Fruit fly (Drosophila melanogaster) whole organism, embryonic: ENCODE measurements around the gene wg.
A peak's percentile ranks its signal among the peaks of the same experiment; 100 is the strongest.

Experiments used
- Aef1 ChIP-seq: fragments of 200-800 bp; sonication (Bioruptor generic); IDR thresholded peaks from 3 replicates; pipeline ENCODE4 v1.3.6; 2022; ENCODE audit warnings: missing biosample characterization, missing genetic modification characterization
- Asciz ChIP-seq: fragments of 200-800 bp; sonication (Bioruptor generic); optimal IDR thresholded peaks from 2 replicates; lab custom pipeline; 2017; ENCODE audit warnings: missing biosample characterization, mild to moderate bottlenecking, missing genetic modification characterization, missing genetic modification reagents
- BEAF-32 ChIP-seq: fragments of 200-800 bp; sonication (Bioruptor generic); optimal IDR thresholded peaks from 3 replicates; lab custom pipeline; 2017; ENCODE audit warnings: missing biosample characterization, missing genetic modification characterization, mild to moderate bottlenecking, moderate library complexity, missing genetic modification reagents
- BtbVII ChIP-seq: fragments of 200-800 bp; sonication (Bioruptor generic); optimal IDR thresholded peaks from 3 replicates; lab custom pipeline; 2017; ENCODE audit warnings: missing biosample characterization, mild to moderate bottlenecking, missing genetic modification characterization
- CG10274 ChIP-seq: fragments of 200-800 bp; sonication (Bioruptor generic); optimal IDR thresholded peaks from 3 replicates; lab custom pipeline; 2017; ENCODE audit warnings: missing biosample characterization, mild to moderate bottlenecking, missing genetic modification characterization
- CG10321 ChIP-seq: fragments of 200-800 bp; sonication (Bioruptor generic); IDR thresholded peaks from 2 replicates; pipeline ENCODE4 v1.3.6; 2022; ENCODE audit warnings: missing biosample characterization, missing genetic modification characterization
- CG13624 ChIP-seq: fragments of 200-800 bp; sonication (Bioruptor generic); optimal IDR thresholded peaks from 2 replicates; lab custom pipeline; 2016; ENCODE audit warnings: missing biosample characterization, missing genetic modification characterization
- CG15479 ChIP-seq: fragments of 200-800 bp; sonication (Bioruptor generic); optimal IDR thresholded peaks from 3 replicates; lab custom pipeline; 2019; ENCODE audit warnings: missing biosample characterization, mild to moderate bottlenecking, missing genetic modification characterization, moderate library complexity
- CG1602 ChIP-seq: fragments of 200-800 bp; sonication (Bioruptor generic); optimal IDR thresholded peaks from 3 replicates; lab custom pipeline; 2016; ENCODE audit warnings: missing biosample characterization, missing genetic modification characterization
- CG17186 ChIP-seq: fragments of 200-800 bp; sonication (Bioruptor generic); optimal IDR thresholded peaks from 3 replicates; lab custom pipeline; 2017; ENCODE audit warnings: missing biosample characterization, missing genetic modification reagents, missing genetic modification characterization
- CG17568 ChIP-seq: fragments of 200-800 bp; sonication (Bioruptor generic); optimal IDR thresholded peaks from 2 replicates; lab custom pipeline; 2018; ENCODE audit warnings: missing biosample characterization, mild to moderate bottlenecking, missing genetic modification characterization, moderate library complexity
- CG18764 ChIP-seq: fragments of 200-800 bp; sonication (Bioruptor generic); optimal IDR thresholded peaks from 3 replicates; lab custom pipeline; 2016; ENCODE audit warnings: missing biosample characterization, missing genetic modification characterization
- CG30431 ChIP-seq: fragments of 200-800 bp; sonication (Bioruptor generic); optimal IDR thresholded peaks from 2 replicates; lab custom pipeline; 2017; ENCODE audit warnings: missing biosample characterization, missing genetic modification characterization
- CG34376 ChIP-seq: fragments of 200-800 bp; sonication (Bioruptor generic); optimal IDR thresholded peaks from 2 replicates; lab custom pipeline; 2018; ENCODE audit warnings: missing biosample characterization, mild to moderate bottlenecking, missing genetic modification characterization
- CG3847 ChIP-seq: fragments of 200-800 bp; sonication (Bioruptor generic); IDR thresholded peaks from 2 replicates; pipeline ENCODE4 v1.3.6; 2022; ENCODE audit warnings: missing biosample characterization, missing genetic modification characterization
- CG4404 ChIP-seq: fragments of 200-800 bp; sonication (Bioruptor generic); IDR thresholded peaks from 2 replicates; pipeline ENCODE4 v1.3.6; 2022; ENCODE audit warnings: missing biosample characterization, missing genetic modification characterization
- CG5180 ChIP-seq: fragments of 200-800 bp; sonication (Bioruptor generic); optimal IDR thresholded peaks from 3 replicates; lab custom pipeline; 2017; ENCODE audit warnings: missing biosample characterization, missing genetic modification characterization, mild to moderate bottlenecking, moderate library complexity, missing genetic modification reagents
- CG5245 ChIP-seq: fragments of 200-800 bp; sonication (Bioruptor generic); optimal IDR thresholded peaks from 3 replicates; lab custom pipeline; 2016; ENCODE audit warnings: missing biosample characterization, missing genetic modification characterization
- CG9876 ChIP-seq: fragments of 200-800 bp; sonication (Bioruptor generic); optimal IDR thresholded peaks from 2 replicates; lab custom pipeline; 2016; ENCODE audit warnings: missing biosample characterization, missing genetic modification characterization
- D19B ChIP-seq: fragments of 200-800 bp; sonication (Bioruptor generic); optimal IDR thresholded peaks from 2 replicates; lab custom pipeline; 2017; ENCODE audit warnings: missing biosample characterization, mild to moderate bottlenecking, missing genetic modification characterization
- Dek ChIP-seq: fragments of 200-800 bp; sonication (Bioruptor generic); optimal IDR thresholded peaks from 3 replicates; lab custom pipeline; 2019; ENCODE audit warnings: missing biosample characterization, mild to moderate bottlenecking, missing genetic modification characterization, moderate library complexity
- ERR ChIP-seq: fragments of 200-800 bp; sonication (Bioruptor generic); optimal IDR thresholded peaks from 2 replicates; lab custom pipeline; 2016; ENCODE audit warnings: missing biosample characterization, missing genetic modification characterization
- Eip74EF ChIP-seq, 2 experiments: fragments of 200-800 bp in 1 of 2; fragments of >200 bp in 1 of 2; sonication (Bioruptor generic) in 1 of 2; optimal IDR thresholded peaks; 2 replicates each; lab custom pipeline; 2017 to 2019; ENCODE audit warnings: missing biosample characterization in 2 of 2, missing genetic modification characterization in 2 of 2, mild to moderate bottlenecking in 1 of 2, moderate library complexity in 1 of 2
- Hr78 ChIP-seq, 2 experiments: fragments of 200-800 bp in 1 of 2; fragments of >200 bp in 1 of 2; sonication (Bioruptor generic) in 1 of 2; optimal IDR thresholded peaks; 2 replicates each; lab custom pipeline; 2017 to 2019; ENCODE audit warnings: missing biosample characterization in 2 of 2, missing genetic modification characterization in 2 of 2, mild to moderate bottlenecking in 1 of 2, moderate library complexity in 1 of 2
- Nf-YC ChIP-seq: fragments of 200-800 bp; optimal IDR thresholded peaks from 3 replicates; lab custom pipeline; 2019; ENCODE audit warnings: missing biosample characterization, mild to moderate bottlenecking, missing genetic modification characterization, moderate library complexity
- Pdp1 ChIP-seq, 2 experiments: fragments of 200-800 bp; sonication (Bioruptor generic); optimal IDR thresholded peaks; 3 replicates each; lab custom pipeline; 2016; ENCODE audit warnings: missing biosample characterization in 2 of 2, missing genetic modification characterization in 2 of 2, mild to moderate bottlenecking in 1 of 2, moderate library complexity in 1 of 2
- Scr ChIP-seq: fragments of 200-800 bp; sonication (Bioruptor generic); IDR thresholded peaks from 2 replicates; pipeline ENCODE4 v1.3.6; 2022; ENCODE audit warnings: missing biosample characterization, missing genetic modification characterization; ENCODE audit not compliant: partially characterized antibody
- Taf1 ChIP-seq: fragments of 200-800 bp; sonication (Bioruptor generic); IDR thresholded peaks from 2 replicates; pipeline ENCODE4 v1.3.6; 2022; ENCODE audit warnings: missing biosample characterization, missing genetic modification characterization
- YL-1 ChIP-seq: fragments of 200-800 bp; sonication (Bioruptor generic); optimal IDR thresholded peaks from 3 replicates; lab custom pipeline; 2017; ENCODE audit warnings: missing biosample characterization, mild to moderate bottlenecking, missing genetic modification characterization
- ase ChIP-seq: fragments of 200-800 bp; sonication (Bioruptor generic); IDR thresholded peaks from 3 replicates; pipeline ENCODE4 v1.3.6; 2022; ENCODE audit warnings: missing biosample characterization, missing genetic modification characterization
- bcd ChIP-seq: fragments of 200-800 bp; sonication (Bioruptor generic); optimal IDR thresholded peaks from 2 replicates; lab custom pipeline; 2017; ENCODE audit warnings: missing biosample characterization, mild to moderate bottlenecking, missing genetic modification characterization
- bigmax ChIP-seq: fragments of 200-800 bp; sonication (Bioruptor generic); optimal IDR thresholded peaks from 2 replicates; lab custom pipeline; 2018; ENCODE audit warnings: missing biosample characterization, mild to moderate bottlenecking, missing genetic modification characterization
- bsh ChIP-seq, 2 experiments: fragments of 200-800 bp; sonication (Bioruptor generic); optimal IDR thresholded peaks; 2 replicates each; lab custom pipeline; 2017 to 2018; ENCODE audit warnings: mild to moderate bottlenecking in 2 of 2, missing biosample characterization in 2 of 2, missing genetic modification characterization in 2 of 2, moderate library complexity in 1 of 2
- chm ChIP-seq: fragments of 200-800 bp; sonication (Bioruptor generic); IDR thresholded peaks from 2 replicates; pipeline ENCODE4 v1.3.6; 2022; ENCODE audit warnings: missing biosample characterization, missing genetic modification characterization
- crc ChIP-seq: fragments of 200-800 bp; sonication (Bioruptor generic); optimal IDR thresholded peaks from 2 replicates; lab custom pipeline; 2016; ENCODE audit warnings: missing biosample characterization, missing genetic modification characterization
- danr ChIP-seq: fragments of 200-800 bp; sonication (Bioruptor generic); IDR thresholded peaks from 2 replicates; pipeline ENCODE4 v1.3.6; 2022; ENCODE audit warnings: missing biosample characterization, missing genetic modification characterization
- dm ChIP-seq: fragments of 200-800 bp; sonication (Bioruptor generic); optimal IDR thresholded peaks from 3 replicates; lab custom pipeline; 2016; ENCODE audit warnings: missing biosample characterization, missing genetic modification characterization
- emc ChIP-seq: fragments of 200-800 bp; sonication (Bioruptor generic); optimal IDR thresholded peaks from 2 replicates; lab custom pipeline; 2016; ENCODE audit warnings: missing biosample characterization, missing genetic modification characterization
- eve ChIP-seq, 2 experiments: fragments of >200 bp; optimal IDR thresholded peaks; 2 replicates each; lab custom pipeline; 2017; ENCODE audit warnings: missing biosample characterization in 2 of 2, missing genetic modification characterization in 2 of 2
- fd64A ChIP-seq: fragments of 200-800 bp; sonication (Bioruptor generic); optimal IDR thresholded peaks from 3 replicates; lab custom pipeline; 2018; ENCODE audit warnings: missing biosample characterization, mild to moderate bottlenecking, missing genetic modification characterization
- gcm2 ChIP-seq: fragments of 200-800 bp; sonication (Bioruptor generic); optimal IDR thresholded peaks from 2 replicates; lab custom pipeline; 2016; ENCODE audit warnings: missing biosample characterization, missing genetic modification characterization
- jing ChIP-seq: fragments of 200-800 bp; sonication (Bioruptor generic); optimal IDR thresholded peaks from 2 replicates; lab custom pipeline; 2018; ENCODE audit warnings: missing biosample characterization, mild to moderate bottlenecking, missing genetic modification characterization
- lov ChIP-seq, 2 experiments: fragments of 200-800 bp in 1 of 2; fragments of >200 bp in 1 of 2; sonication (Bioruptor generic) in 1 of 2; IDR thresholded peaks in 1 of 2; optimal IDR thresholded peaks in 1 of 2; 2 replicates in 1 of 2; 3 replicates in 1 of 2; pipeline versions ENCODE4 v1.3.6 to Lab custom; 2017 to 2022; ENCODE audit warnings: missing biosample characterization in 1 of 2, missing genetic modification characterization in 1 of 2
- mld ChIP-seq: fragments of 200-800 bp; sonication (Bioruptor generic); IDR thresholded peaks from 3 replicates; pipeline ENCODE4 v1.3.6; 2022; ENCODE audit warnings: missing biosample characterization, missing genetic modification characterization; ENCODE audit not compliant: partially characterized antibody
- otp ChIP-seq: fragments of 200-800 bp; sonication (Bioruptor generic); IDR thresholded peaks from 3 replicates; pipeline ENCODE4, ENCODE4 v1.3.6; 2022; ENCODE audit warnings: missing biosample characterization, missing genetic modification characterization
- pho ChIP-seq: fragments of 200-800 bp; sonication (Bioruptor generic); optimal IDR thresholded peaks from 2 replicates; lab custom pipeline; 2016; ENCODE audit warnings: missing biosample characterization, missing genetic modification characterization
- trh ChIP-seq: fragments of 200-800 bp; sonication (Bioruptor generic); optimal IDR thresholded peaks from 2 replicates; lab custom pipeline; 2016; ENCODE audit warnings: missing biosample characterization, missing genetic modification characterization
- ttk ChIP-seq: fragments of 200-800 bp; sonication (Bioruptor generic); IDR thresholded peaks from 2 replicates; pipeline ENCODE4 v2.1.2; 2022; ENCODE audit warnings: missing biosample characterization, missing genetic modification characterization

Gene wg

dm6 chr2L:7293475-7294332, 13.3 kb upstream of the wg start (continued):
- TF ChIP-seq CG34376 (GFP tag; lab: Kevin White, UChicago) (no peak), CG5245 (GFP tag; lab: Kevin White, UChicago) (no peak), Taf1 (GFP tag; lab: Robert Waterston, UW) (no peak), bcd (peak; percentile 19), CG30431 (GFP tag; lab: Kevin White, UChicago) (no peak), Aef1 (GFP tag; lab: Robert Waterston, UW) (no peak), danr (peak; percentile 34; the same call in 1 of the 2 replicates), CG3847 (GFP tag; lab: Robert Waterston, UW) (no peak), chm (GFP tag; lab: Robert Waterston, UW) (no peak), bigmax (GFP tag; lab: Kevin White, UChicago) (no peak), BtbVII (no peak), otp (0 out of 3 replicates have a peak, but pooled peaks have one; percentile 25), CG13624 (GFP tag; lab: Kevin White, UChicago) (no peak), BEAF-32 (GFP tag; lab: Kevin White, UChicago) (no peak), CG5180 (GFP tag; lab: Kevin White, UChicago) (no peak), pho (GFP tag; lab: Kevin White, UChicago) (no peak), Scr (GFP tag; lab: Robert Waterston, UW) (no peak), Dek (tag; lab: Kevin White, UChicago) (no peak), ttk (GFP tag; lab: Robert Waterston, UW) (no peak), fd64A (no peak), CG17568 (no peak), Asciz (GFP tag; lab: Kevin White, UChicago) (no peak), ase (GFP tag; lab: Robert Waterston, UW) (no peak), crc (GFP tag; lab: Kevin White, UChicago) (no peak), Eip74EF (GFP tag; optimal IDR thresholded peaks at IDR 0.05; lab: Kevin White, UChicago) (no peak), CG15479 (GFP tag; lab: Kevin White, UChicago) (no peak), CG18764 (GFP tag; lab: Kevin White, UChicago) (peak; percentile 14), lov (optimal IDR thresholded peaks at IDR 0.05; lab: Kevin White, UChicago) (no peak), lov (GFP tag; IDR thresholded peaks at IDR 0.05; lab: Robert Waterston, UW) (no peak), D19B (GFP tag; lab: Kevin White, UChicago) (no peak), emc (GFP tag; lab: Kevin White, UChicago) (no peak), CG10321 (GFP tag; lab: Robert Waterston, UW) (no peak), mld (GFP tag; lab: Robert Waterston, UW) (no peak), Pdp1 (GFP tag; optimal IDR thresholded peaks at IDR 0.05; lab: Kevin White, UChicago) (peak in 1 of 2 experiments; percentile 12), bsh (GFP tag; optimal IDR thresholded peaks at IDR 0.05; lab: Kevin White, UChicago) (peak in 1 of 2 experiments; percentile 68), Hr78 (GFP tag; optimal IDR thresholded peaks at IDR 0.05; lab: Kevin White, UChicago) (no peak), jing (GFP tag; lab: Kevin White, UChicago) (no peak), Nf-YC (tag; lab: Kevin White, UChicago) (no peak), ERR (GFP tag; lab: Kevin White, UChicago) (no peak), gcm2 (GFP tag; lab: Kevin White, UChicago) (no peak), CG4404 (GFP tag; lab: Robert Waterston, UW) (peak; percentile 71), trh (GFP tag; lab: Kevin White, UChicago) (no peak), CG9876 (GFP tag; lab: Kevin White, UChicago) (no peak), eve (GFP tag; optimal IDR thresholded peaks at IDR 0.05; lab: Kevin White, UChicago) (peak in 1 of 2 experiments; percentile 23), CG17186 (GFP tag; lab: Kevin White, UChicago) (no peak), dm (no peak), CG10274 (no peak), CG1602 (GFP tag; lab: Kevin White, UChicago) (peak; percentile 20), YL-1 (GFP tag; lab: Kevin White, UChicago) (no peak)
